Fruit fly (Drosophila melanogaster) whole organism, wandering third instar larva: ENCODE results near the gene CG42504.
A peak's percentile ranks its signal among the peaks of the same experiment; 100 is the strongest.

Experiments used
- Abd-B ChIP-seq: fragments of >200 bp; optimal IDR thresholded peaks from 2 replicates; lab custom pipeline; 2017; ENCODE audit warnings: missing biosample characterization, missing genetic modification characterization
- CG32264 ChIP-seq: fragments of 200-800 bp; sonication (Bioruptor generic); optimal IDR thresholded peaks from 2 replicates; lab custom pipeline; 2016; ENCODE audit warnings: missing biosample characterization, missing genetic modification characterization
- CG9705 ChIP-seq: fragments of 200-800 bp; sonication (Bioruptor generic); optimal IDR thresholded peaks from 2 replicates; lab custom pipeline; 2018; ENCODE audit warnings: missing biosample characterization, mild to moderate bottlenecking, missing genetic modification characterization
- CrebA ChIP-seq: fragments of 200-800 bp; sonication (Bioruptor generic); optimal IDR thresholded peaks from 2 replicates; lab custom pipeline; 2016; ENCODE audit warnings: missing biosample characterization, mild to moderate bottlenecking, missing genetic modification characterization, borderline replicate concordance
- Dif ChIP-seq: fragments of 200-275, 200-300 bp; sonication (Bioruptor generic); optimal IDR thresholded peaks from 2 replicates; lab custom pipeline; 2018; ENCODE audit warnings: missing biosample characterization, missing genetic modification characterization; ENCODE audit not compliant: partially characterized antibody
- GATAd ChIP-seq: sonication (Bioruptor generic); optimal IDR thresholded peaks from 2 replicates; lab custom pipeline; 2016; ENCODE audit warnings: missing biosample characterization, missing genetic modification characterization
- HLH106 ChIP-seq: fragments of 200-800 bp; optimal IDR thresholded peaks from 3 replicates; lab custom pipeline; 2019; ENCODE audit warnings: missing biosample characterization, mild to moderate bottlenecking, missing genetic modification characterization, moderate library complexity
- Hr78 ChIP-seq: fragments of >200 bp; optimal IDR thresholded peaks from 2 replicates; lab custom pipeline; 2017; ENCODE audit warnings: missing biosample characterization, missing genetic modification characterization
- Hr83 ChIP-seq: fragments of 200-300 bp; sonication (Bioruptor generic); optimal IDR thresholded peaks from 2 replicates; lab custom pipeline; 2016; ENCODE audit warnings: missing biosample characterization, mild to moderate bottlenecking, missing genetic modification characterization, moderate library complexity; ENCODE audit not compliant: poor library complexity, severe bottlenecking
- Mio ChIP-seq: sonication (Bioruptor generic); optimal IDR thresholded peaks from 2 replicates; lab custom pipeline; 2016; ENCODE audit warnings: missing biosample characterization, missing genetic modification characterization
- N ChIP-seq: fragments of >200 bp; optimal IDR thresholded peaks from 2 replicates; lab custom pipeline; 2018; ENCODE audit warnings: missing biosample characterization, missing external identifiers, missing genetic modification characterization
- Rel ChIP-seq, 2 experiments: fragments of 200-800 bp; sonication (Bioruptor generic) in 1 of 2; optimal IDR thresholded peaks; 2 replicates in 1 of 2; 3 replicates in 1 of 2; lab custom pipeline; 2016 to 2019; ENCODE audit warnings: mild to moderate bottlenecking in 2 of 2, missing biosample characterization in 2 of 2, missing genetic modification characterization in 2 of 2, moderate library complexity in 1 of 2
- Sp1 ChIP-seq: fragments of 200-800 bp; sonication (Bioruptor generic); optimal IDR thresholded peaks from 3 replicates; lab custom pipeline; 2019; ENCODE audit warnings: missing biosample characterization, mild to moderate bottlenecking, missing genetic modification characterization, moderate library complexity
- Vsx2 ChIP-seq: fragments of 200-300, 225-300 bp; sonication (Bioruptor generic); optimal IDR thresholded peaks from 2 replicates; lab custom pipeline; 2018; ENCODE audit warnings: missing biosample characterization, missing genetic modification characterization; ENCODE audit not compliant: partially characterized antibody
- br ChIP-seq: fragments of 200-800 bp; sonication (Bioruptor generic); optimal IDR thresholded peaks from 2 replicates; lab custom pipeline; 2016; ENCODE audit warnings: missing biosample characterization, missing genetic modification characterization
- brk ChIP-seq: fragments of 200-800 bp; sonication (Bioruptor generic); optimal IDR thresholded peaks from 2 replicates; lab custom pipeline; 2016; ENCODE audit warnings: missing biosample characterization, mild to moderate bottlenecking, missing genetic modification characterization
- dl ChIP-seq, 2 experiments: fragments of 175-275, 200-275 bp in 1 of 2; fragments of 200-275 bp in 1 of 2; sonication (Bioruptor generic); optimal IDR thresholded peaks; lab custom pipeline; 2018; ENCODE audit warnings: mild to moderate bottlenecking in 2 of 2, missing biosample characterization in 2 of 2, missing genetic modification characterization in 2 of 2, moderate library complexity in 2 of 2; ENCODE audit not compliant: partially characterized antibody in 2 of 2, insufficient read depth in 1 of 2
- dmrt93B ChIP-seq: fragments of 200-800 bp; sonication (Bioruptor generic); optimal IDR thresholded peaks from 2 replicates; lab custom pipeline; 2018; ENCODE audit warnings: missing biosample characterization, mild to moderate bottlenecking, missing genetic modification characterization
- ey ChIP-seq: fragments of 200-800 bp; sonication (Bioruptor generic); optimal IDR thresholded peaks from 2 replicates; lab custom pipeline; 2016; ENCODE audit warnings: missing biosample characterization, missing genetic modification characterization
- foxo ChIP-seq, 2 experiments: fragments of 200-800 bp; sonication (Bioruptor generic); optimal IDR thresholded peaks; 2 replicates in 1 of 2; 3 replicates in 1 of 2; lab custom pipeline; 2016 to 2017; ENCODE audit warnings: missing biosample characterization in 2 of 2, missing genetic modification characterization in 2 of 2
- h ChIP-seq: fragments of 200-800 bp; sonication (Bioruptor generic); optimal IDR thresholded peaks from 3 replicates; lab custom pipeline; 2016; ENCODE audit warnings: missing biosample characterization, mild to moderate bottlenecking, missing genetic modification characterization
- jim ChIP-seq: fragments of 175-275, 200-325 bp; sonication (Bioruptor generic); optimal IDR thresholded peaks from 2 replicates; lab custom pipeline; 2016; ENCODE audit warnings: missing biosample characterization, mild to moderate bottlenecking, missing genetic modification characterization
- pan ChIP-seq: fragments of >200 bp; optimal IDR thresholded peaks from 2 replicates; lab custom pipeline; 2017
- psq ChIP-seq: fragments of 200-800 bp; sonication (Bioruptor generic); optimal IDR thresholded peaks from 3 replicates; lab custom pipeline; 2017; ENCODE audit warnings: missing biosample characterization, mild to moderate bottlenecking, missing genetic modification characterization, moderate library complexity
- rgr ChIP-seq: fragments of 200-800 bp; sonication (Bioruptor generic); optimal IDR thresholded peaks from 3 replicates; lab custom pipeline; 2016; ENCODE audit warnings: missing biosample characterization, mild to moderate bottlenecking, missing genetic modification characterization
- sage ChIP-seq: fragments of 200-800 bp; sonication (Bioruptor generic); optimal IDR thresholded peaks from 2 replicates; lab custom pipeline; 2016; ENCODE audit warnings: missing biosample characterization, mild to moderate bottlenecking, missing genetic modification characterization
- sv ChIP-seq: fragments of 200-800 bp; sonication (Bioruptor generic); optimal IDR thresholded peaks from 3 replicates; lab custom pipeline; 2016; ENCODE audit warnings: missing biosample characterization, missing genetic modification characterization
- tai ChIP-seq: sonication (Bioruptor generic); optimal IDR thresholded peaks from 2 replicates; lab custom pipeline; 2016; ENCODE audit warnings: missing biosample characterization, missing genetic modification characterization
- usp ChIP-seq: fragments of >200 bp; optimal IDR thresholded peaks from 2 replicates; lab custom pipeline; 2017; ENCODE audit warnings: missing biosample characterization, missing genetic modification characterization
- woc ChIP-seq: sonication (Bioruptor generic); optimal IDR thresholded peaks from 2 replicates; lab custom pipeline; 2016; ENCODE audit warnings: missing biosample characterization, mild to moderate bottlenecking, missing genetic modification characterization

The CG42504 gene

dm6 chr3R:11991538-11992164, 39.9 kb downstream of the CG42504 start:
- TF ChIP-seq CrebA (GFP tag; lab: Kevin White, UChicago) (no peak), Rel (GFP tag; optimal IDR thresholded peaks at IDR 0.05; lab: Kevin White, UChicago) (no peak), Rel (tag; optimal IDR thresholded peaks at IDR 0.05; lab: Kevin White, UChicago) (peak; percentile 59)
- TF ChIP-seq, all 38 proteins: peak for 1

- no peak for TF ChIP-seq foxo (GFP tag; optimal IDR thresholded peaks at IDR 0.05; lab: Kevin White, UChicago)
- TF ChIP-seq sage (GFP tag; lab: Kevin White, UChicago), result no peak
- no peak for TF ChIP-seq sv
Observed at dm6 chr3R:11989996-11990395, 41.6 kb downstream of the CG42504 start.

dm6 chr3R:11989206-11989605, 42.4 kb downstream of the CG42504 start:
- TF ChIP-seq h (GFP tag; lab: Kevin White, UChicago) (no peak), jim (no peak), Sp1 (GFP tag; lab: Kevin White, UChicago) (no peak), dl (GFP tag; optimal IDR thresholded peaks at IDR 0.05; lab: Kevin White, UChicago; ENCODE audit: insufficient read depth in 1 of 2, partially characterized antibody in 2 of 2) (no peak)

- TF ChIP-seq sage (GFP tag; lab: Kevin White, UChicago) (no peak), Dif (GFP tag; lab: Kevin White, UChicago) (peak; percentile 48), tai (GFP tag; lab: Kevin White, UChicago) (no peak)
Observed at dm6 chr3R:11984862-11985261, 46.7 kb downstream of the CG42504 start.

dm6 chr3R:11984441-11984840, 47.1 kb downstream of the CG42504 start, which contains the start of gene CG3397:
TSS of gene CG3397 (minus strand) at chr3R:11984541.
- TF ChIP-seq sage (GFP tag; lab: Kevin White, UChicago), result peak; percentile 16
- no peak for TF ChIP-seq woc (GFP tag; lab: Kevin White, UChicago)
- TF ChIP-seq foxo (GFP tag; optimal IDR thresholded peaks at IDR 0.05; lab: Kevin White, UChicago), result no peak
- no peak for TF ChIP-seq Rel (GFP tag; optimal IDR thresholded peaks at IDR 0.05; lab: Kevin White, UChicago)
- TF ChIP-seq Rel (tag; optimal IDR thresholded peaks at IDR 0.05; lab: Kevin White, UChicago), result no peak
- no peak for TF ChIP-seq jim
- no peak for TF ChIP-seq CG32264

- peak; percentile 21 for TF ChIP-seq CrebA (GFP tag; lab: Kevin White, UChicago)
- TF ChIP-seq dmrt93B (GFP tag; lab: Kevin White, UChicago), result no peak
Observed at dm6 chr3R:11982547-11982946, 49.0 kb downstream of the CG42504 start.

dm6 chr3R:11981962-11982361, 49.6 kb downstream of the CG42504 start, which contains the start of gene CG12224:
TSS of gene CG12224 (minus strand) at chr3R:11982062.
- TF ChIP-seq dl (GFP tag; optimal IDR thresholded peaks at IDR 0.05; lab: Kevin White, UChicago; ENCODE audit: insufficient read depth in 1 of 2, partially characterized antibody in 2 of 2) (no peak), Sp1 (GFP tag; lab: Kevin White, UChicago) (no peak), pan (lab: Kevin White, UChicago) (no peak), Mio (GFP tag; lab: Kevin White, UChicago) (no peak), GATAd (no peak), Vsx2 (GFP tag; lab: Kevin White, UChicago) (no peak), HLH106 (tag; lab: Kevin White, UChicago) (no peak), CG32264 (no peak)

- TF ChIP-seq woc (GFP tag; lab: Kevin White, UChicago), result peak; percentile 25
- TF ChIP-seq h (GFP tag; lab: Kevin White, UChicago), result peak; percentile 65
- peak in 1 of 2 experiments; percentile 1 for TF ChIP-seq dl (GFP tag; optimal IDR thresholded peaks at IDR 0.05; lab: Kevin White, UChicago; ENCODE audit: insufficient read depth in 1 of 2, partially characterized antibody in 2 of 2)
- TF ChIP-seq rgr, result peak; percentile 64
- TF ChIP-seq dmrt93B (GFP tag; lab: Kevin White, UChicago), result no peak
- no peak for TF ChIP-seq tai (GFP tag; lab: Kevin White, UChicago)
- peak; percentile 31 for TF ChIP-seq br (GFP tag; lab: Kevin White, UChicago)
- TF ChIP-seq Dif (GFP tag; lab: Kevin White, UChicago), result peak; percentile 10
- no peak for TF ChIP-seq Hr83
- TF ChIP-seq Sp1 (GFP tag; lab: Kevin White, UChicago), result peak; percentile 33
- peak; percentile 41 for TF ChIP-seq ey (GFP tag; lab: Kevin White, UChicago)
- no peak for TF ChIP-seq Abd-B (GFP tag; lab: Kevin White, UChicago)
- no peak for TF ChIP-seq CG9705 (GFP tag; lab: Kevin White, UChicago)
- no peak for TF ChIP-seq brk
- TF ChIP-seq Hr78 (GFP tag; lab: Kevin White, UChicago), result no peak
- no peak for TF ChIP-seq jim
- TF ChIP-seq N (GFP tag; lab: Kevin White, UChicago), result no peak
- peak in 1 of 2 experiments; percentile 69 for TF ChIP-seq foxo (GFP tag; optimal IDR thresholded peaks at IDR 0.05; lab: Kevin White, UChicago)
- TF ChIP-seq usp, result no peak
- TF ChIP-seq Mio (GFP tag; lab: Kevin White, UChicago), result no peak
- peak; percentile 29 for TF ChIP-seq psq (GFP tag; lab: Kevin White, UChicago)
- no peak for TF ChIP-seq GATAd
Observed at dm6 chr3R:11979879-11980571, 51.5 kb downstream of the CG42504 start, which contains the start of gene CG18547. TSS of gene CG18547 (minus strand) at chr3R:11980390.
